Worm (Caenorhabditis elegans) whole organism, young adult: Measurements from ENCODE around the gene pqn-63.

Source experiments
- ama-1 ChIP-seq, 3 experiments: fragments of 150-350 bp in 1 of 3; sonication (generic microtip) in 2 of 3; optimal IDR thresholded peaks; 2 replicates each; lab custom pipeline; 2014 to 2018; ENCODE audit warnings: missing biosample characterization in 2 of 3, missing genetic modification characterization in 2 of 3, missing genetic modification reagents in 2 of 3
- bed-1 ChIP-seq: fragments of 200-800 bp; sonication (Bioruptor generic); IDR thresholded peaks from 2 replicates; pipeline ENCODE4 v1.3.6; 2022; ENCODE audit warnings: missing genetic modification reagents, missing genetic modification characterization, missing compliant biosample characterization
- lin-40 ChIP-seq: sonication (generic microtip); optimal IDR thresholded peaks from 2 replicates; lab custom pipeline; 2016; ENCODE audit warnings: missing genetic modification characterization, mild to moderate bottlenecking, missing compliant biosample characterization, missing genotype, missing genetic modification reagents
- pha-4 ChIP-seq: fragments of 150-350 bp; sonication (generic microtip); optimal IDR thresholded peaks from 2 replicates; lab custom pipeline; 2014; ENCODE audit warnings: missing biosample characterization, missing genetic modification reagents, missing genetic modification characterization
- zim-3 ChIP-seq: sonication (generic microtip); optimal IDR thresholded peaks from 2 replicates; lab custom pipeline; 2017; ENCODE audit warnings: mild to moderate bottlenecking, missing genetic modification characterization, moderate library complexity, missing compliant biosample characterization

ce11 chrV:9645507-9645906, 29.7 kb downstream of the pqn-63 start, which contains the start of the genes atl-1 and hcp-2:
- no peak for TF ChIP-seq zim-3 (tag; lab: Kevin White, UChicago)
- TF ChIP-seq pha-4 (tag; lab: Kevin White, UChicago) = no peak
- TF ChIP-seq lin-40 (tag; lab: Kevin White, UChicago) = no peak
- no peak for TF ChIP-seq bed-1 (GFP tag; lab: Robert Waterston, UW)
- no peak for TF ChIP-seq ama-1 (optimal IDR thresholded peaks at IDR 0.05; lab: Kevin White, UChicago)
- no peak for TF ChIP-seq ama-1 (GFP tag; optimal IDR thresholded peaks at IDR 0.05; lab: Kevin White, UChicago)
